Fruit fly (Drosophila melanogaster): Measurements from ENCODE around the gene grk.

grk gene

dm6 chr2L:8461782-8462453 is 28.5 kb upstream of the grk start (continued):
- TF ChIP-seq CG2678 (tag; optimal IDR thresholded peaks at IDR 0.05) (peak; percentile 61), danr (GFP tag; IDR thresholded peaks at IDR 0.05) (no peak), HLH54F (GFP tag; optimal IDR thresholded peaks at IDR 0.05) (no peak), CG18476 (GFP tag; optimal IDR thresholded peaks at IDR 0.05) (no peak), mirr (GFP tag; optimal IDR thresholded peaks at IDR 0.05) (peak; percentile 88), MESR4 (GFP tag; optimal IDR thresholded peaks at IDR 0.05) (no peak), fd64A (GFP tag; optimal IDR thresholded peaks at IDR 0.05) (no peak), her (GFP tag; optimal IDR thresholded peaks at IDR 0.05) (no peak), wor (GFP tag; IDR thresholded peaks at IDR 0.05) (no peak), CG13624 (GFP tag; optimal IDR thresholded peaks at IDR 0.05) (peak; percentile 41), CG12769 (tag; optimal IDR thresholded peaks at IDR 0.05) (no peak), CG32532 (GFP tag; IDR thresholded peaks at IDR 0.05) (no peak), CG15073 (GFP tag; optimal IDR thresholded peaks at IDR 0.05) (no peak), pho (GFP tag; optimal IDR thresholded peaks at IDR 0.05) (no peak), chif (GFP tag; optimal IDR thresholded peaks at IDR 0.05) (peak; percentile 1 to 30), Abd-B (GFP tag; optimal IDR thresholded peaks at IDR 0.05) (no peak), nau (GFP tag; optimal IDR thresholded peaks at IDR 0.05) (no peak), CG12744 (GFP tag; optimal IDR thresholded peaks at IDR 0.05) (no peak), CG13296 (GFP tag; optimal IDR thresholded peaks at IDR 0.05) (no peak), pfk (GFP tag; optimal IDR thresholded peaks at IDR 0.05) (no peak), CG11398 (GFP tag; optimal IDR thresholded peaks at IDR 0.05) (no peak), chn (GFP tag; optimal IDR thresholded peaks at IDR 0.05) (no peak), cwo (GFP tag; optimal IDR thresholded peaks at IDR 0.05) (peak; percentile 79), CG9727 (GFP tag; optimal IDR thresholded peaks at IDR 0.05) (peak; percentile 17), amos (GFP tag; IDR thresholded peaks at IDR 0.05; ENCODE audit: partially characterized antibody) (no peak), btn (GFP tag; optimal IDR thresholded peaks at IDR 0.05) (no peak), CG15514 (GFP tag; optimal IDR thresholded peaks at IDR 0.05) (peak; percentile 29), CG10431 (GFP tag; optimal IDR thresholded peaks at IDR 0.05) (no peak), Stat92E (GFP tag; optimal IDR thresholded peaks at IDR 0.05) (no peak), CG7357 (GFP tag; IDR thresholded peaks at IDR 0.05) (no peak), CHES-1-like (GFP tag; optimal IDR thresholded peaks at IDR 0.05) (no peak), jing (GFP tag; optimal IDR thresholded peaks at IDR 0.05) (peak; percentile 9), eyg (GFP tag; optimal IDR thresholded peaks at IDR 0.05) (no peak), CG33557 (GFP tag; optimal IDR thresholded peaks at IDR 0.05) (no peak), Dek (tag; optimal IDR thresholded peaks at IDR 0.05) (peak; percentile 50), CG10321 (GFP tag; IDR thresholded peaks at IDR 0.05) (no peak), oc (tag; optimal IDR thresholded peaks at IDR 0.05) (no peak), sug (tag; optimal IDR thresholded peaks at IDR 0.05) (peak; percentile 85), shn (GFP tag; optimal IDR thresholded peaks at IDR 0.05) (no peak), Hsf (GFP tag; optimal IDR thresholded peaks at IDR 0.05) (peak; percentile 11), Sry-δ (GFP tag; optimal IDR thresholded peaks at IDR 0.05) (peak; percentile 18), CG9437 (GFP tag; optimal IDR thresholded peaks at IDR 0.05) (no peak), zen (tag; optimal IDR thresholded peaks at IDR 0.05) (no peak), Hr51 (GFP tag; optimal IDR thresholded peaks at IDR 0.05) (peak in 1 of 2 experiments; percentile 18), NC2β (GFP tag; optimal IDR thresholded peaks at IDR 0.05) (no peak), CG14441 (GFP tag; IDR thresholded peaks at IDR 0.05) (no peak), scrt (GFP tag; optimal IDR thresholded peaks at IDR 0.05) (peak; percentile 12), CG7372 (GFP tag; IDR thresholded peaks at IDR 0.05) (no peak), zfh1 (GFP tag; IDR thresholded peaks at IDR 0.05) (no peak), CG4854 (GFP tag; optimal IDR thresholded peaks at IDR 0.05) (no peak)

Data from whole organism, embryonic.